Worm (Caenorhabditis elegans): ENCODE data around the gene ZC504.1.

DNA sequence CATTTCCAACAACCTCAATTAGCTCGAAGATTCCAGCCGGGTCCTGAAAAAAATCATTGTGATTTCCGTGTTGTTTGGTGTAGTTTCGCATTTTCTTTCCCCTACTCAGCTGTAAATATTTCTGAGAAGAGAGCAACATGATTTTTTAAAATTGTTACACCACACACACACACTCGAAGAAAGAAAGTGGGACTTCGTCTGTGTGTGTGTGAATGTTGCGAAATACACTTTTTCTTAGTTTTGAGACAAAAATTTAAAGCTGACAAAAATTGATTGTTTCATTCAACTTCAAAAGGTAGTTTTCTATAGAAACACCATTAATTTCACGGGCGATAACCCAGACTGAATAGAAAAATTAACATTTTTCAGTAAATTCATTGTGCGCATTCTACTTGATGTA, 21.2 kb downstream of the ZC504.1 start:
- TF ChIP-seq unc-55 (GFP tag; optimal IDR thresholded peaks at IDR 0.05), result no peak
- no peak for TF ChIP-seq ceh-6 (GFP tag; optimal IDR thresholded peaks at IDR 0.05)
- TF ChIP-seq ceh-2 (tag; optimal IDR thresholded peaks at IDR 0.05), result no peak
- TF ChIP-seq ceh-24 (tag; optimal IDR thresholded peaks at IDR 0.05), result no peak
- TF ChIP-seq ama-1 (optimal IDR thresholded peaks at IDR 0.05), result no peak
- TF ChIP-seq nhr-11 (tag; optimal IDR thresholded peaks at IDR 0.05), result no peak
- TF ChIP-seq ztf-16 (tag; optimal IDR thresholded peaks at IDR 0.05), result no peak
- no peak for TF ChIP-seq sox-4 (tag; optimal IDR thresholded peaks at IDR 0.05)
- no peak for TF ChIP-seq pha-4 (tag; optimal IDR thresholded peaks at IDR 0.05)
- no peak for TF ChIP-seq odd-2 (tag; optimal IDR thresholded peaks at IDR 0.05)
- TF ChIP-seq madf-2 (tag; optimal IDR thresholded peaks at IDR 0.05), result no peak

Data from whole organism, late embryonic.